Worm (Caenorhabditis elegans): ENCODE results near the gene srg-54.

DNA sequence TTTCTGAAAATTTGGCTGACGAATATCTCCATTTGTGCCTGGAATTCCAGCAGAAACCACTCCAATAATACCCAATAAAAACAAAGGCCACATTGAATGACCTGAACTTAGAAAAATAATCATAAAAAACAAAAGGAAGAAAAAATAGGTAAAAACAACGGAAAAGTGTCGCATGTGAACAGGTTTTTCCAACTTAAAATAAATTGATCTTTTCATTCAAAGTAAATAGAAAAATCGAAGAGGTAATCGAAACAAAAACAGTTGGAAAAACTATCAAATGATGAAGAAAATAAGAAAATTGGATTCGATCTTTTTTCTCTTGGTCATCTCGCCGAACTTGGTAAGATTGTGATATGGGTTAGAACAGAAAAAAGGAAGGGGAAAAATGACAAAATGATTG, 2.5 kb downstream of the srg-54 start, which contains the start of gene zmp-4:
- TF ChIP-seq elt-2 (tag; optimal IDR thresholded peaks at IDR 0.05) (no peak), tbx-2 (tag; optimal IDR thresholded peaks at IDR 0.05) (no peak), nhr-28 (tag; optimal IDR thresholded peaks at IDR 0.05) (no peak), lin-15B (tag; optimal IDR thresholded peaks at IDR 0.05) (no peak), snpc-4 (tag; optimal IDR thresholded peaks at IDR 0.05) (no peak), elt-1 (tag; optimal IDR thresholded peaks at IDR 0.05) (no peak)

All from whole organism, L3 larva.